Fruit fly (Drosophila melanogaster) whole organism, embryonic: ENCODE measurements around the gene CG4382.

Source experiments
- BtbVII ChIP-seq: fragments of 200-800 bp; sonication (Bioruptor generic); optimal IDR thresholded peaks from 3 replicates; lab custom pipeline; 2017; ENCODE audit warnings: missing biosample characterization, mild to moderate bottlenecking, missing genetic modification characterization
- CG10979 ChIP-seq: fragments of 200-800 bp; sonication (Bioruptor generic); optimal IDR thresholded peaks from 2 replicates; lab custom pipeline; 2018; ENCODE audit warnings: missing biosample characterization, mild to moderate bottlenecking, missing genetic modification characterization, moderate library complexity
- CG12071 ChIP-seq: fragments of 200-800 bp; sonication (Bioruptor generic); optimal IDR thresholded peaks from 3 replicates; lab custom pipeline; 2018; ENCODE audit warnings: missing biosample characterization, mild to moderate bottlenecking, missing genetic modification characterization
- CG12104 ChIP-seq: fragments of 200-800 bp; sonication (Bioruptor generic); optimal IDR thresholded peaks from 3 replicates; lab custom pipeline; 2016; ENCODE audit warnings: missing biosample characterization, missing genetic modification characterization
- CG12236 ChIP-seq: fragments of 200-800 bp; sonication (Bioruptor generic); optimal IDR thresholded peaks from 2 replicates; lab custom pipeline; 2016; ENCODE audit warnings: missing biosample characterization, missing genetic modification characterization
- CG12769 ChIP-seq: fragments of 200-800 bp; sonication (Bioruptor generic); optimal IDR thresholded peaks from 2 replicates; lab custom pipeline; 2019; ENCODE audit warnings: missing biosample characterization, mild to moderate bottlenecking, missing genetic modification characterization, moderate library complexity
- CG14050 ChIP-seq: fragments of 200-800 bp; sonication (Bioruptor generic); IDR thresholded peaks from 3 replicates; pipeline ENCODE4 v1.3.6; 2022; ENCODE audit warnings: missing biosample characterization, missing genetic modification characterization
- CG14860 ChIP-seq: fragments of 200-800 bp; sonication (Bioruptor generic); IDR thresholded peaks from 3 replicates; pipeline ENCODE4 v1.3.6; 2022; ENCODE audit warnings: missing biosample characterization, missing genetic modification characterization; ENCODE audit not compliant: partially characterized antibody
- CG15073 ChIP-seq: fragments of 200-800 bp; sonication (Bioruptor generic); optimal IDR thresholded peaks from 2 replicates; lab custom pipeline; 2016; ENCODE audit warnings: missing biosample characterization, missing genetic modification characterization
- CG16863 ChIP-seq: fragments of 200-800 bp; sonication (Bioruptor generic); optimal IDR thresholded peaks from 3 replicates; lab custom pipeline; 2016; ENCODE audit warnings: missing biosample characterization, missing genetic modification characterization
- CG17612 ChIP-seq: fragments of 200-800 bp; sonication (Bioruptor generic); IDR thresholded peaks from 2 replicates; pipeline ENCODE4 v1.3.6; 2022; ENCODE audit warnings: missing biosample characterization, missing genetic modification characterization
- CG2116 ChIP-seq: fragments of 200-800 bp; sonication (Bioruptor generic); optimal IDR thresholded peaks from 3 replicates; lab custom pipeline; 2018; ENCODE audit warnings: missing biosample characterization, mild to moderate bottlenecking, missing genetic modification characterization
- CG2129 ChIP-seq: fragments of 200-800 bp; sonication (Bioruptor generic); IDR thresholded peaks from 2 replicates; pipeline ENCODE4 v1.3.6; 2022; ENCODE audit warnings: missing biosample characterization, missing genetic modification characterization; ENCODE audit not compliant: partially characterized antibody
- CG2202 ChIP-seq: fragments of 200-800 bp; sonication (Bioruptor generic); optimal IDR thresholded peaks from 2 replicates; lab custom pipeline; 2018; ENCODE audit warnings: missing biosample characterization, mild to moderate bottlenecking, missing genetic modification characterization
- CG32772 ChIP-seq: fragments of 200-800 bp; sonication (Bioruptor generic); IDR thresholded peaks from 2 replicates; pipeline ENCODE4 v1.3.6; 2022; ENCODE audit warnings: missing biosample characterization, missing genetic modification characterization
- CG42726 ChIP-seq: fragments of 200-800 bp; sonication (Bioruptor generic); IDR thresholded peaks from 2 replicates; pipeline ENCODE4 v1.3.6; 2022; ENCODE audit warnings: missing biosample characterization, missing genetic modification characterization; ENCODE audit not compliant: partially characterized antibody
- CG5953 ChIP-seq: fragments of 200-800 bp; sonication (Bioruptor generic); IDR thresholded peaks from 2 replicates; pipeline ENCODE4 v1.3.6; 2022; ENCODE audit warnings: missing biosample characterization, missing genetic modification characterization
- CG8089 ChIP-seq: fragments of 200-800 bp; sonication (Bioruptor generic); optimal IDR thresholded peaks from 3 replicates; lab custom pipeline; 2016; ENCODE audit warnings: missing biosample characterization, missing genetic modification characterization
- CG8765 ChIP-seq: fragments of 200-800 bp; sonication (Bioruptor generic); IDR thresholded peaks from 2 replicates; pipeline ENCODE4 v1.3.6; 2022; ENCODE audit warnings: missing biosample characterization, missing genetic modification characterization
- CG8944 ChIP-seq: fragments of 200-800 bp; sonication (Bioruptor generic); optimal IDR thresholded peaks from 3 replicates; lab custom pipeline; 2016; ENCODE audit warnings: missing biosample characterization, missing genetic modification characterization
- Chrac-16 ChIP-seq: fragments of 200-800 bp; sonication (Bioruptor generic); optimal IDR thresholded peaks from 3 replicates; lab custom pipeline; 2016; ENCODE audit warnings: missing biosample characterization, missing genetic modification characterization
- Dll ChIP-seq: fragments of 200-800 bp; sonication (Bioruptor generic); IDR thresholded peaks from 4 replicates; pipeline ENCODE4 v1.3.6; 2022; ENCODE audit warnings: missing biosample characterization, missing genetic modification characterization; ENCODE audit not compliant: partially characterized antibody
- Eip74EF ChIP-seq, 2 experiments: fragments of 200-800 bp in 1 of 2; fragments of >200 bp in 1 of 2; sonication (Bioruptor generic) in 1 of 2; optimal IDR thresholded peaks; 2 replicates each; lab custom pipeline; 2017 to 2019; ENCODE audit warnings: missing biosample characterization in 2 of 2, missing genetic modification characterization in 2 of 2, mild to moderate bottlenecking in 1 of 2, moderate library complexity in 1 of 2
- Fer3 ChIP-seq: fragments of 200-800 bp; sonication (Bioruptor generic); optimal IDR thresholded peaks from 2 replicates; lab custom pipeline; 2018; ENCODE audit warnings: missing biosample characterization, mild to moderate bottlenecking, missing genetic modification characterization, moderate library complexity
- HmgD ChIP-seq: fragments of 200-800 bp; sonication (Bioruptor generic); optimal IDR thresholded peaks from 3 replicates; lab custom pipeline; 2016; ENCODE audit warnings: missing biosample characterization, missing genetic modification characterization
- Myb ChIP-seq: fragments of 200-800 bp; sonication (Bioruptor generic); optimal IDR thresholded peaks from 2 replicates; lab custom pipeline; 2016; ENCODE audit warnings: missing biosample characterization, missing genetic modification characterization
- Nf-YB ChIP-seq: fragments of 200-800 bp; sonication (Bioruptor generic); optimal IDR thresholded peaks from 3 replicates; lab custom pipeline; 2019; ENCODE audit warnings: missing biosample characterization, mild to moderate bottlenecking, missing genetic modification characterization, moderate library complexity
- Oaz ChIP-seq: fragments of 200-800 bp; sonication (Bioruptor generic); IDR thresholded peaks from 2 replicates; pipeline ENCODE4 v1.3.6; 2022; ENCODE audit warnings: missing biosample characterization, missing genetic modification characterization
- ab ChIP-seq: fragments of 200-800 bp; sonication (Bioruptor generic); optimal IDR thresholded peaks from 2 replicates; lab custom pipeline; 2016; ENCODE audit warnings: missing biosample characterization, missing genetic modification characterization
- ac ChIP-seq: fragments of 200-800 bp; sonication (Bioruptor generic); optimal IDR thresholded peaks from 3 replicates; lab custom pipeline; 2017; ENCODE audit warnings: missing biosample characterization, mild to moderate bottlenecking, missing genetic modification characterization
- al ChIP-seq: fragments of 200-800 bp; sonication (Bioruptor generic); IDR thresholded peaks from 2 replicates; pipeline ENCODE4 v1.3.6; 2022; ENCODE audit warnings: missing biosample characterization, missing genetic modification characterization
- ato ChIP-seq: fragments of 200-800 bp; sonication (Bioruptor generic); IDR thresholded peaks from 2 replicates; pipeline ENCODE4 v1.3.6; 2022; ENCODE audit warnings: missing biosample characterization, missing genetic modification characterization; ENCODE audit not compliant: partially characterized antibody
- btn ChIP-seq: fragments of 200-800 bp; sonication (Bioruptor generic); optimal IDR thresholded peaks from 2 replicates; lab custom pipeline; 2016; ENCODE audit warnings: missing biosample characterization, missing genetic modification characterization
- cato ChIP-seq: fragments of 200-800 bp; sonication (Bioruptor generic); optimal IDR thresholded peaks from 2 replicates; lab custom pipeline; 2016; ENCODE audit warnings: missing biosample characterization, missing genetic modification characterization, borderline replicate concordance
- ci ChIP-seq: fragments of 200-800 bp; sonication (Bioruptor generic); IDR thresholded peaks from 3 replicates; pipeline ENCODE4 v1.3.6; 2022; ENCODE audit warnings: missing biosample characterization, missing genetic modification characterization
- dati ChIP-seq: fragments of 200-800 bp; sonication (Bioruptor generic); IDR thresholded peaks from 2 replicates; pipeline ENCODE4 v1.3.6; 2022; ENCODE audit warnings: missing biosample characterization, missing genetic modification characterization
- disco-r ChIP-seq: fragments of 200-800 bp; sonication (Bioruptor generic); optimal IDR thresholded peaks from 2 replicates; lab custom pipeline; 2016; ENCODE audit warnings: missing biosample characterization, missing genetic modification characterization
- dmrt11E ChIP-seq: fragments of 200-800 bp; sonication (Bioruptor generic); optimal IDR thresholded peaks from 3 replicates; lab custom pipeline; 2018; ENCODE audit warnings: missing biosample characterization, mild to moderate bottlenecking, missing genetic modification characterization, moderate library complexity
- ewg ChIP-seq: fragments of 200-800 bp; sonication (Bioruptor generic); optimal IDR thresholded peaks from 3 replicates; lab custom pipeline; 2017; ENCODE audit warnings: mild to moderate bottlenecking, missing biosample characterization, missing genetic modification reagents, missing genetic modification characterization
- gem ChIP-seq: fragments of 200-800 bp; sonication (Bioruptor generic); optimal IDR thresholded peaks from 2 replicates; lab custom pipeline; 2019; ENCODE audit warnings: missing biosample characterization, mild to moderate bottlenecking, missing genetic modification characterization, moderate library complexity
- ham ChIP-seq: fragments of 200-800 bp; sonication (Bioruptor generic); IDR thresholded peaks from 2 replicates; pipeline ENCODE4 v1.3.6; 2022; ENCODE audit warnings: missing biosample characterization, missing genetic modification characterization
- ken ChIP-seq: fragments of 200-800 bp; sonication (Bioruptor generic); IDR thresholded peaks from 3 replicates; pipeline ENCODE4 v1.3.6; 2022; ENCODE audit warnings: missing biosample characterization, missing genetic modification characterization
- klu ChIP-seq: fragments of 200-800 bp; sonication (Bioruptor generic); IDR thresholded peaks from 2 replicates; pipeline ENCODE4 v1.3.6; 2022; ENCODE audit warnings: missing biosample characterization, missing genetic modification characterization
- maf-S ChIP-seq: fragments of 200-800 bp; sonication (Bioruptor generic); optimal IDR thresholded peaks from 2 replicates; lab custom pipeline; 2016; ENCODE audit warnings: missing biosample characterization, missing genetic modification characterization
- otp ChIP-seq: fragments of 200-800 bp; sonication (Bioruptor generic); IDR thresholded peaks from 3 replicates; pipeline ENCODE4, ENCODE4 v1.3.6; 2022; ENCODE audit warnings: missing biosample characterization, missing genetic modification characterization
- pum ChIP-seq: fragments of 200-800 bp; sonication (Bioruptor generic); optimal IDR thresholded peaks from 2 replicates; lab custom pipeline; 2016; ENCODE audit warnings: missing biosample characterization, missing genetic modification characterization
- sens ChIP-seq: fragments of 200-800 bp; sonication (Bioruptor generic); peaks from one replicate; lab custom pipeline; 2016; ENCODE audit warnings: missing biosample characterization, missing genetic modification characterization
- sisA ChIP-seq: fragments of 200-800 bp; sonication (Bioruptor generic); IDR thresholded peaks from 2 replicates; pipeline ENCODE4 v1.3.6; 2022; ENCODE audit warnings: missing biosample characterization, missing genetic modification characterization
- sr ChIP-seq: fragments of 200-800 bp; sonication (Bioruptor generic); IDR thresholded peaks from 3 replicates; pipeline ENCODE4 v1.3.6; 2022; ENCODE audit warnings: missing biosample characterization, missing genetic modification characterization
- trh ChIP-seq: fragments of 200-800 bp; sonication (Bioruptor generic); optimal IDR thresholded peaks from 2 replicates; lab custom pipeline; 2016; ENCODE audit warnings: missing biosample characterization, missing genetic modification characterization

Gene CG4382

DNA sequence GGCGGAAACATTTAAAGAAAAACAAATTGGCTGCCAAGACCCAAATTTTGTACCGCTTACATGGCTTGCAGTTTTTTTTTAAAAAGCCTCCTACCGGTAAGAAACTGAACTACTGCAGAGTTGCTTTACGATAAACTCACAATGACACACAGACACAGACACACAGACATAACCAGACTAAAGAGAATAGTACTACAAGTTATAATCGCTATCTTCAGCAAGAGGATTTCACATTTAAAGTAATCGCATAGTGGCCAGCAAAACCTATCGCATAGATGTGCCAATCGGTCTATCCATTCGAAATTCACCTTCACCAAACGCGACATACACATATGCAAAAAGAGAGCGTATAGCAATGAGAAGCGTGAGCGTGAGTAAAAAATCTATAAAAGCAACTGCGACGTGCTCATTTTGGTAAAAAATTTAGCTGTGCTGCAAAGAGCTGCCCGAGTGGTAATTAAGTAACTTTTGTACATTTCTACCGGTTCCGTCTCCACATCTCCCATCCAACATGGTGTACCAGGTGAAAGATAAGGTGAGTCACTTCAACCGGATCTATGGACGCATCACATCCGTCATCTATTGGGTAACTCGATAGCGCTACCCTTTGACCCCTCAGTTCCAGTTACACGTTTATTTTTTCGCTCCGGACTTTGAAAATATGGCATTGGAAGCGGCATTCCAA is 12.5 kb upstream of the CG4382 start, which contains the start of gene Trx2 (continued):
- TF ChIP-seq Fer3 (tag; lab: Kevin White, UChicago) = no peak
- peak; percentile 7 for TF ChIP-seq ac
- no peak for TF ChIP-seq dmrt11E (tag; lab: Kevin White, UChicago)
- TF ChIP-seq ato = no peak
- TF ChIP-seq CG8089 (GFP tag; lab: Kevin White, UChicago) = no peak
- peak; percentile 1 for TF ChIP-seq BtbVII (GFP tag; lab: Kevin White, UChicago)
- TF ChIP-seq CG8944 (GFP tag; lab: Kevin White, UChicago) = no peak
- TF ChIP-seq CG16863 (GFP tag; lab: Kevin White, UChicago) = no peak
- TF ChIP-seq CG12104 (GFP tag; lab: Kevin White, UChicago) = no peak
- TF ChIP-seq sens (GFP tag; lab: Kevin White, UChicago) = peak; percentile 49
- TF ChIP-seq CG12769 = peak; percentile 46
- no peak for TF ChIP-seq CG2202 (tag; lab: Kevin White, UChicago)
- TF ChIP-seq trh (GFP tag; lab: Kevin White, UChicago) = no peak
- TF ChIP-seq pum = no peak
- TF ChIP-seq al (GFP tag; lab: Robert Waterston, UW) = no peak
- TF ChIP-seq ci (GFP tag; lab: Robert Waterston, UW) = peak; percentile 60; the same call in 2 of the 3 replicates
- TF ChIP-seq CG2116 (GFP tag; lab: Kevin White, UChicago) = peak; percentile 97
- no peak for TF ChIP-seq CG8765 (GFP tag; lab: Robert Waterston, UW)
- peak; percentile 56; the same call in 1 of the 3 replicates for TF ChIP-seq otp (GFP tag; lab: Robert Waterston, UW)
- TF ChIP-seq Eip74EF (GFP tag; optimal IDR thresholded peaks at IDR 0.05; lab: Kevin White, UChicago) = peak in 1 of 2 experiments; percentile 34
- no peak for TF ChIP-seq CG14050 (GFP tag; lab: Robert Waterston, UW)
- no peak for TF ChIP-seq dati (GFP tag; lab: Robert Waterston, UW)
- no peak for TF ChIP-seq CG10979
- TF ChIP-seq klu (GFP tag; lab: Robert Waterston, UW) = no peak
- no peak for TF ChIP-seq ewg
- no peak for TF ChIP-seq ham
- TF ChIP-seq cato (GFP tag; lab: Kevin White, UChicago) = no peak
- TF ChIP-seq CG14860 = no peak
- TF ChIP-seq Nf-YB (GFP tag; lab: Kevin White, UChicago) = no peak
- TF ChIP-seq disco-r (GFP tag; lab: Kevin White, UChicago) = no peak
- TF ChIP-seq ab = no peak
- TF ChIP-seq btn (GFP tag; lab: Kevin White, UChicago) = no peak
- no peak for TF ChIP-seq CG17612 (GFP tag; lab: Robert Waterston, UW)
- no peak for TF ChIP-seq CG5953
- TF ChIP-seq sisA (GFP tag; lab: Robert Waterston, UW) = no peak
- no peak for TF ChIP-seq maf-S (GFP tag; lab: Kevin White, UChicago)
- no peak for TF ChIP-seq gem (tag; lab: Kevin White, UChicago)
- no peak for TF ChIP-seq CG15073 (GFP tag; lab: Kevin White, UChicago)
- TF ChIP-seq CG12236 (GFP tag; lab: Kevin White, UChicago) = no peak
- no peak for TF ChIP-seq Oaz (GFP tag; lab: Robert Waterston, UW)
- TF ChIP-seq CG32772 = no peak
- TF ChIP-seq CG12071 = no peak
- TF ChIP-seq Myb (GFP tag; lab: Kevin White, UChicago) = no peak
- TF ChIP-seq ken (GFP tag; lab: Robert Waterston, UW) = no peak
- no peak for TF ChIP-seq CG2129 (GFP tag; lab: Robert Waterston, UW)
- TF ChIP-seq Dll = 0 out of 4 replicates have a peak, but pooled peaks have one; percentile 17
- no peak for TF ChIP-seq Chrac-16 (GFP tag; lab: Kevin White, UChicago)
- no peak for TF ChIP-seq HmgD (GFP tag; lab: Kevin White, UChicago)
- no peak for TF ChIP-seq sr
- peak; percentile 61; the same call in 1 of the 2 replicates for TF ChIP-seq CG42726 (GFP tag; lab: Robert Waterston, UW)
